Worm (Caenorhabditis elegans): ENCODE measurements around the gene lin-39.

Gene lin-39

DNA sequence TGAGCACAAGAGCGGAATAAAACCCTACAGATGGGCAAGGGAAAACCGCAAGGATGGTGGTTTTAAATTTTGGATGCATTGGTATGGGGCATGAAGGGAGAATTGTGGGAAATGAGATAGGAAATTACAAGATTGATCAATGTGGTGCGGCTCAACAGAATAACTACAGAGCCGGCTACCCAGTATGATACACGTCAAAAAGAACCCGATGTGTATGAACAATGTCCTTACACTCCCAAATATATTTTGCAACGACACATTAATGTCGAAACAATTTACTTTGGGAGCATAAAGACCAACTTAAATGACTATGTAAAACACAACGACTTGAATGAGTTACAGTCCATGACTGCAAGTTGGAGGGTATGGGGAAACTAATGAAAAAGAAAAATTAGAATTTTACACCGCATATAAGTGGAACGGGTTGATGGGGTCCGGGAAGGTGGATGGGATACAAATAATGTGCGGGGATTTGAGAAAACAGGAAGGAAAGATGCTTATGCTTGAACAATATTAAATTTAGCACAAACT is 40.8 kb downstream of the lin-39 start (continued):
- no peak for TF ChIP-seq nhr-111 (GFP tag; optimal IDR thresholded peaks at IDR 0.05)
- no peak for TF ChIP-seq mxl-3 (GFP tag; optimal IDR thresholded peaks at IDR 0.05)
- no peak for TF ChIP-seq ZK337.2 (GFP tag; IDR thresholded peaks at IDR 0.05)
- TF ChIP-seq tra-1 (GFP tag; IDR thresholded peaks at IDR 0.05) = no peak
- TF ChIP-seq fkh-10 (GFP tag; optimal IDR thresholded peaks at IDR 0.05) = no peak
- no peak for TF ChIP-seq lsy-2 (tag; optimal IDR thresholded peaks at IDR 0.05)
- no peak for TF ChIP-seq ceh-32 (tag; optimal IDR thresholded peaks at IDR 0.05; ENCODE audit: poor library complexity)
- TF ChIP-seq Y5F2A.4 (GFP tag; optimal IDR thresholded peaks at IDR 0.05) = no peak
- no peak for TF ChIP-seq lir-3 (tag; optimal IDR thresholded peaks at IDR 0.05)
- no peak for TF ChIP-seq set-16 (GFP tag; IDR thresholded peaks at IDR 0.05)
- TF ChIP-seq daf-19 (GFP tag; conservative IDR thresholded peaks at IDR 0.05) = peak; percentile 64; the same call in 1 of the 2 replicates
- TF ChIP-seq snpc-4 (tag; optimal IDR thresholded peaks at IDR 0.05) = no peak
- no peak for TF ChIP-seq lin-15B (tag; optimal IDR thresholded peaks at IDR 0.05)
- no peak for TF ChIP-seq dmd-8 (GFP tag; IDR thresholded peaks at IDR 0.05)
- no peak for TF ChIP-seq unc-39 (tag; optimal IDR thresholded peaks at IDR 0.05)
- 0 out of 2 replicates have a peak, but pooled peaks have one; percentile 5 for TF ChIP-seq nhr-41 (GFP tag; IDR thresholded peaks at IDR 0.05)
- no peak for TF ChIP-seq mes-2 (tag; optimal IDR thresholded peaks at IDR 0.05; ENCODE audit: poor library complexity, severe bottlenecking)
- TF ChIP-seq nhr-6 (tag; optimal IDR thresholded peaks at IDR 0.05) = no peak
- no peak for TF ChIP-seq Y75B8A.6 (GFP tag; IDR thresholded peaks at IDR 0.05)
- no peak for TF ChIP-seq ztf-7 (tag; optimal IDR thresholded peaks at IDR 0.05)
- no peak for TF ChIP-seq mxl-2 (GFP tag; conservative IDR thresholded peaks at IDR 0.05)
- peak in 1 of 2 experiments; percentile 4; a peak in 2 of 4 replicates for TF ChIP-seq madf-5 (GFP tag; IDR thresholded peaks at IDR 0.05)
- TF ChIP-seq cey-2 (tag; optimal IDR thresholded peaks at IDR 0.05; ENCODE audit: borderline replicate concordance, insufficient read depth) = no peak
- TF ChIP-seq nhr-25 (tag; optimal IDR thresholded peaks at IDR 0.05; ENCODE audit: borderline replicate concordance, insufficient read depth) = no peak
- TF ChIP-seq F44E2.7 (GFP tag; IDR thresholded peaks at IDR 0.05) = no peak
- TF ChIP-seq arid-1 (GFP tag; conservative IDR thresholded peaks at IDR 0.05) = peak; percentile 38; the same call in 1 of the 2 replicates
- no peak for TF ChIP-seq aly-2 (tag; optimal IDR thresholded peaks at IDR 0.05)
- no peak for TF ChIP-seq daf-12 (tag; optimal IDR thresholded peaks at IDR 0.05)
- TF ChIP-seq lim-7 (GFP tag; IDR thresholded peaks at IDR 0.05) = no peak
- TF ChIP-seq zag-1 (tag; optimal IDR thresholded peaks at IDR 0.05) = no peak
- no peak for TF ChIP-seq T26A8.4 (GFP tag; IDR thresholded peaks at IDR 0.05)
- no peak for TF ChIP-seq hif-1 (tag; optimal IDR thresholded peaks at IDR 0.05)
- no peak for TF ChIP-seq F37D6.2 (tag; optimal IDR thresholded peaks at IDR 0.05)
- no peak for TF ChIP-seq jun-1 (tag; optimal IDR thresholded peaks at IDR 0.05)
- TF ChIP-seq mep-1 (tag; optimal IDR thresholded peaks at IDR 0.05) = no peak
- no peak for TF ChIP-seq ZK546.5 (tag; optimal IDR thresholded peaks at IDR 0.05)

DNA sequence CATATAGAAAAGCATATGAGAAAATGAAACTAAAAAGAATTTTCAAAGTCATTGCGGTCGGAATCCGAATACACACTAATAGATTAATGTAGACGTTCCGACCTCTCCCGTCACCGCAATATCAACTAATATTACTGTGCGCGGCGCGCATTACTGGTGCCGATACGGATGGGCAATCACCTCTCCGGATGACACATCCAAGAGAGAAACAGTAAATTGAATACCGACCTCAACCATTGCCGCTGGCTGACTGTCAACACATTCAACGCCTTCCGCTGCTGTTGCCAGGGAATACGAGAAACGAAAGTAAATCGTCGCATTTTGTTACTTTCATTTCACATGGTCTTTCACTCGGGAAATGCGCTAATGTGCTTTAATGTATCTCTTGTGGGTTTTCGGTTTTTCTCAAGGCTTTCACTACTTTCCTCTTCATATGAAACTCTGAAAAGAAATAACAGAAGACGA is 41.5 kb downstream of the lin-39 start:
- TF ChIP-seq T26A8.4 (GFP tag; IDR thresholded peaks at IDR 0.05) (peak; percentile 61; the same call in 1 of the 2 replicates), F10B5.3 (tag; optimal IDR thresholded peaks at IDR 0.05) (no peak), gei-8 (GFP tag; optimal IDR thresholded peaks at IDR 0.05) (peak; percentile 67), php-3 (GFP tag; IDR thresholded peaks at IDR 0.05) (0 out of 2 replicates have a peak, but pooled peaks have one; percentile 5), lsy-2 (tag; optimal IDR thresholded peaks at IDR 0.05) (no peak), madf-9 (GFP tag; conservative IDR thresholded peaks at IDR 0.05) (0 out of 2 replicates have a peak, but pooled peaks have one; percentile 22), nhr-11 (tag; optimal IDR thresholded peaks at IDR 0.05) (no peak), lin-1 (GFP tag; IDR thresholded peaks at IDR 0.05) (no peak), zfp-2 (tag; optimal IDR thresholded peaks at IDR 0.05) (no peak), zip-2 (tag; optimal IDR thresholded peaks at IDR 0.05) (peak; percentile 24), nhr-42 (GFP tag; IDR thresholded peaks at IDR 0.05) (0 out of 2 replicates have a peak, but pooled peaks have one; percentile 37), mep-1 (tag; optimal IDR thresholded peaks at IDR 0.05) (no peak), nhr-102 (tag; optimal IDR thresholded peaks at IDR 0.05) (peak; percentile 62), nhr-111 (GFP tag; optimal IDR thresholded peaks at IDR 0.05) (peak; percentile 28), daf-16 (GFP tag; optimal IDR thresholded peaks at IDR 0.05) (peak in 1 of 2 experiments; percentile 58), daf-16 (tag; optimal IDR thresholded peaks at IDR 0.05) (peak; percentile 9), arid-1 (GFP tag; conservative IDR thresholded peaks at IDR 0.05) (0 out of 2 replicates have a peak, but pooled peaks have one; percentile 21), ama-1 (optimal IDR thresholded peaks at IDR 0.05) (peak; percentile 93), Y105C5A.15 (GFP tag; IDR thresholded peaks at IDR 0.05) (peak; percentile 91), spr-3 (GFP tag; optimal IDR thresholded peaks at IDR 0.05) (peak; percentile 58)

All from whole organism, L4 larva.